Worm (Caenorhabditis elegans) whole organism, L3 larva: ENCODE measurements around the gene K02D3.2.

Source experiments
- aly-2 ChIP-seq: fragments of 150-350 bp; optimal IDR thresholded peaks from 2 replicates; lab custom pipeline; 2014; ENCODE audit warnings: missing biosample characterization, missing genetic modification characterization
- ama-1 ChIP-seq: fragments of 150-350 bp; optimal IDR thresholded peaks from 2 replicates; lab custom pipeline; 2018
- ceh-28 ChIP-seq: fragments of 150-350 bp; optimal IDR thresholded peaks from 2 replicates; lab custom pipeline; 2014; ENCODE audit warnings: missing biosample characterization, missing genetic modification reagents, missing genetic modification characterization
- ceh-9 ChIP-seq: sonication (generic microtip); optimal IDR thresholded peaks from 2 replicates; lab custom pipeline; 2018; ENCODE audit warnings: missing biosample characterization, missing genetic modification characterization
- egl-27 ChIP-seq: sonication (generic microtip); optimal IDR thresholded peaks from 4 replicates; lab custom pipeline; 2017; ENCODE audit warnings: missing biosample characterization, missing genetic modification reagents, missing genetic modification characterization
- nhr-23 ChIP-seq: fragments of 150-350 bp; optimal IDR thresholded peaks from 2 replicates; lab custom pipeline; 2014; ENCODE audit warnings: missing biosample characterization, missing genetic modification reagents, missing genetic modification characterization
- tbx-2 ChIP-seq: sonication (generic microtip); optimal IDR thresholded peaks from 2 replicates; lab custom pipeline; 2016; ENCODE audit warnings: mild to moderate bottlenecking, missing genetic modification characterization, missing compliant biosample characterization
- zag-1 ChIP-seq: fragments of 150-350 bp; optimal IDR thresholded peaks from 2 replicates; lab custom pipeline; 2014; ENCODE audit warnings: missing biosample characterization, missing genetic modification characterization

DNA sequence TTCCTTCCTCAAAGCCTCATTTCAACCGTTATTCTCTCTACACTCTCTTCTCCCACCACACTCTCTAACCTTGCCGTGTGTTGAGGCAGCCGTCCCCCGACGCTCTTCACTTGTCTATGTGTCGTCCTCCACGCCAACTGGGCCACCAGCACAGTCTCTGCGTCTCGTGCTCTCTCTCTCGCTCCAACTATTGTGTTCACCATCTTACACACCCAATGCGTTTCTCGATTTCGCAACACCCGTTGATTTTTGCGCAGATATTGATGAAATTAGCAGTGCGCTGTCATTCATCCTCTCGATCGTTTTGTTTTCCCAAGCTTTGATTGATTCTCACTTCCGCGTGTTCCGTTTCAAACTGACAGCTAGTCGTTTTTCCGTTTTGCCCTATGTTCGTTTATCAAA lies 24.7 kb downstream of the K02D3.2 start:
- TF ChIP-seq egl-27 (tag; lab: Kevin White, UChicago) (no peak), nhr-23 (tag; lab: Kevin White, UChicago) (peak; percentile 71), tbx-2 (peak; percentile 54), aly-2 (tag; lab: Kevin White, UChicago) (no peak), ceh-28 (tag; lab: Kevin White, UChicago) (peak; percentile 49), zag-1 (tag; lab: Kevin White, UChicago) (peak; percentile 1), ama-1 (lab: Kevin White, UChicago) (no peak), ceh-9 (tag; lab: Kevin White, UChicago) (no peak)
